Worm (Caenorhabditis elegans) whole organism, L1 larva: ENCODE results near the gene C09F5.1.
A peak's percentile ranks its signal among the peaks of the same experiment; 100 is the strongest.

Source experiments
- C04F5.9 ChIP-seq: sonication (generic microtip); optimal IDR thresholded peaks from 2 replicates; lab custom pipeline; 2016; ENCODE audit warnings: missing genetic modification characterization, missing compliant biosample characterization
- C16A3.4 ChIP-seq: fragments of 150-350 bp; optimal IDR thresholded peaks from 2 replicates; lab custom pipeline; 2014; ENCODE audit warnings: missing biosample characterization, missing genetic modification characterization
- C34B4.2 ChIP-seq: sonication (generic microtip); optimal IDR thresholded peaks from 2 replicates; lab custom pipeline; 2017; ENCODE audit warnings: mild to moderate bottlenecking, missing genetic modification characterization, missing compliant biosample characterization
- F16B12.6 ChIP-seq: fragments of 150-350 bp; optimal IDR thresholded peaks from 2 replicates; lab custom pipeline; 2014; ENCODE audit warnings: missing biosample characterization, missing genetic modification characterization
- aly-2 ChIP-seq: fragments of 150-350 bp; optimal IDR thresholded peaks from 2 replicates; lab custom pipeline; 2014; ENCODE audit warnings: missing biosample characterization, missing genetic modification characterization
- ama-1 ChIP-seq: fragments of 150-350 bp; optimal IDR thresholded peaks from 2 replicates; lab custom pipeline; 2014
- ceh-8 ChIP-seq: fragments of 200-800 bp; sonication (Bioruptor generic); optimal IDR thresholded peaks from 2 replicates; lab custom pipeline; 2018; ENCODE audit warnings: mild to moderate bottlenecking, missing genetic modification characterization, moderate library complexity, missing compliant biosample characterization
- ceh-88 ChIP-seq: fragments of 200-800 bp; sonication (Bioruptor generic); IDR thresholded peaks from 2 replicates; pipeline ENCODE4 v1.3.6; 2022; ENCODE audit warnings: missing genetic modification characterization, missing compliant biosample characterization
- ces-1 ChIP-seq: fragments of 150-350 bp; optimal IDR thresholded peaks from 2 replicates; lab custom pipeline; 2014; ENCODE audit warnings: missing biosample characterization, missing genetic modification reagents, missing genetic modification characterization
- dpl-1 ChIP-seq, 3 experiments: fragments of 150-350 bp in 2 of 3; sonication (generic microtip) in 1 of 3; optimal IDR thresholded peaks; 2 replicates each; lab custom pipeline; 2014 to 2017; ENCODE audit warnings: missing biosample characterization in 3 of 3, missing genetic modification characterization in 3 of 3, missing genetic modification reagents in 3 of 3
- dsc-1 ChIP-seq: sonication (generic microtip); optimal IDR thresholded peaks from 2 replicates; lab custom pipeline; 2016; ENCODE audit warnings: mild to moderate bottlenecking, missing genetic modification characterization, missing compliant biosample characterization
- efl-3 ChIP-seq: fragments of 200-800 bp; sonication (Bioruptor generic); optimal IDR thresholded peaks from 2 replicates; lab custom pipeline; 2018; ENCODE audit warnings: mild to moderate bottlenecking, missing genetic modification characterization, missing compliant biosample characterization
- egl-13 ChIP-seq: sonication (generic microtip); optimal IDR thresholded peaks from 2 replicates; lab custom pipeline; 2016; ENCODE audit warnings: missing genotype, missing genetic modification reagents, missing genetic modification characterization, missing compliant biosample characterization
- elt-3 ChIP-seq, 6 experiments: fragments of 150-350 bp in 1 of 6; sonication (generic microtip); optimal IDR thresholded peaks; 2 replicates each; lab custom pipeline; 2017 to 2018; ENCODE audit warnings: missing biosample characterization in 6 of 6, missing genetic modification characterization in 6 of 6, inconsistent platforms in 1 of 6
- ets-5 ChIP-seq: fragments of 200-800 bp; sonication (Bioruptor generic); IDR thresholded peaks from 2 replicates; pipeline ENCODE4 v1.3.6; 2022; ENCODE audit warnings: missing genetic modification characterization, missing compliant biosample characterization
- fkh-10 ChIP-seq: sonication (generic microtip); optimal IDR thresholded peaks from 2 replicates; lab custom pipeline; 2017; ENCODE audit warnings: missing biosample characterization, missing genetic modification reagents, missing genetic modification characterization
- fkh-4 ChIP-seq: sonication (generic microtip); optimal IDR thresholded peaks from 2 replicates; lab custom pipeline; 2016; ENCODE audit warnings: missing compliant biosample characterization, missing genetic modification characterization, borderline replicate concordance
- fos-1 ChIP-seq: fragments of 150-350 bp; optimal IDR thresholded peaks from 2 replicates; lab custom pipeline; 2014; ENCODE audit warnings: missing biosample characterization, missing genetic modification characterization
- grh-1 ChIP-seq: fragments of 200-800 bp; sonication (Bioruptor generic); IDR thresholded peaks from 2 replicates; pipeline ENCODE4 v1.3.6; 2022; ENCODE audit warnings: missing genetic modification reagents, missing genetic modification characterization, missing compliant biosample characterization
- irx-1 ChIP-seq: sonication (generic microtip); optimal IDR thresholded peaks from 2 replicates; lab custom pipeline; 2016; ENCODE audit warnings: missing genetic modification characterization, missing compliant biosample characterization
- isw-1 ChIP-seq: fragments of 200-800 bp; sonication (Bioruptor generic); IDR thresholded peaks from 2 replicates; pipeline ENCODE4 v1.3.6; 2022; ENCODE audit warnings: missing genetic modification characterization, missing compliant biosample characterization
- lin-13 ChIP-seq: fragments of 150-350 bp; optimal IDR thresholded peaks from 2 replicates; lab custom pipeline; 2014; ENCODE audit warnings: missing biosample characterization, missing genetic modification reagents, missing genetic modification characterization
- lin-15B ChIP-seq: fragments of 150-350 bp; sonication (generic microtip); optimal IDR thresholded peaks from 3 replicates; lab custom pipeline; 2014; ENCODE audit warnings: missing biosample characterization, missing genetic modification characterization
- lin-35 ChIP-seq, 2 experiments: fragments of 150-350 bp; optimal IDR thresholded peaks; 2 replicates each; lab custom pipeline; 2014; ENCODE audit warnings: missing biosample characterization in 2 of 2, missing genetic modification characterization in 2 of 2, missing genetic modification reagents in 2 of 2
- lin-39 ChIP-seq: fragments of 150-350 bp; optimal IDR thresholded peaks from 2 replicates; lab custom pipeline; 2014; ENCODE audit warnings: missing biosample characterization, missing genetic modification reagents, missing genetic modification characterization
- lir-3 ChIP-seq: sonication (generic microtip); optimal IDR thresholded peaks from 2 replicates; lab custom pipeline; 2016; ENCODE audit warnings: mild to moderate bottlenecking, missing genetic modification characterization, moderate library complexity, missing compliant biosample characterization; ENCODE audit not compliant: poor library complexity
- mab-9 ChIP-seq: fragments of 200-800 bp; sonication (Bioruptor generic); IDR thresholded peaks from 2 replicates; pipeline ENCODE4 v1.3.6; 2022; ENCODE audit warnings: missing genetic modification reagents, missing genetic modification characterization, missing compliant biosample characterization
- mef-2 ChIP-seq: fragments of 150-350 bp; optimal IDR thresholded peaks from 2 replicates; lab custom pipeline; 2014; ENCODE audit warnings: missing biosample characterization, missing genetic modification characterization
- nhr-12 ChIP-seq: sonication (generic microtip); optimal IDR thresholded peaks from 2 replicates; lab custom pipeline; 2017; ENCODE audit warnings: missing biosample characterization, missing genetic modification characterization
- nhr-19 ChIP-seq: fragments of 200-800 bp; sonication (Bioruptor generic); conservative IDR thresholded peaks from 2 replicates; pipeline ENCODE4 v1.3.6; 2022; ENCODE audit warnings: missing genetic modification characterization, missing compliant biosample characterization
- nhr-237 ChIP-seq: fragments of 150-350 bp; optimal IDR thresholded peaks from 2 replicates; lab custom pipeline; 2014; ENCODE audit warnings: missing biosample characterization, missing genetic modification characterization
- nhr-76 ChIP-seq: sonication (generic microtip); optimal IDR thresholded peaks from 2 replicates; lab custom pipeline; 2017; ENCODE audit warnings: missing biosample characterization, missing genetic modification characterization
- nhr-90 ChIP-seq: sonication (generic microtip); optimal IDR thresholded peaks from 2 replicates; lab custom pipeline; 2016; ENCODE audit warnings: mild to moderate bottlenecking, missing genetic modification characterization, missing compliant biosample characterization; ENCODE audit not compliant: poor library complexity
- rnt-1 ChIP-seq: sonication (generic microtip); optimal IDR thresholded peaks from 2 replicates; lab custom pipeline; 2016; ENCODE audit warnings: mild to moderate bottlenecking, missing genetic modification characterization, moderate library complexity, missing compliant biosample characterization
- skn-1 ChIP-seq: fragments of 150-350 bp; optimal IDR thresholded peaks from 2 replicates; lab custom pipeline; 2014; ENCODE audit warnings: missing biosample characterization, missing genetic modification characterization
- swsn-7 ChIP-seq: sonication (generic microtip); optimal IDR thresholded peaks from 2 replicates; lab custom pipeline; 2016; ENCODE audit warnings: missing genetic modification characterization, missing compliant biosample characterization
- tbx-2 ChIP-seq: sonication (generic microtip); optimal IDR thresholded peaks from 2 replicates; lab custom pipeline; 2016; ENCODE audit warnings: missing genetic modification characterization, missing compliant biosample characterization
- unc-30 ChIP-seq: sonication (generic microtip); optimal IDR thresholded peaks from 2 replicates; lab custom pipeline; 2017; ENCODE audit warnings: missing biosample characterization, missing genetic modification characterization
- unc-86 ChIP-seq: sonication (generic microtip); optimal IDR thresholded peaks from 2 replicates; lab custom pipeline; 2016; ENCODE audit warnings: missing genetic modification characterization, missing compliant biosample characterization
- xbp-1 ChIP-seq: sonication (generic microtip); optimal IDR thresholded peaks from 2 replicates; lab custom pipeline; 2016; ENCODE audit warnings: missing genetic modification characterization, missing compliant biosample characterization

Gene C09F5.1

DNA sequence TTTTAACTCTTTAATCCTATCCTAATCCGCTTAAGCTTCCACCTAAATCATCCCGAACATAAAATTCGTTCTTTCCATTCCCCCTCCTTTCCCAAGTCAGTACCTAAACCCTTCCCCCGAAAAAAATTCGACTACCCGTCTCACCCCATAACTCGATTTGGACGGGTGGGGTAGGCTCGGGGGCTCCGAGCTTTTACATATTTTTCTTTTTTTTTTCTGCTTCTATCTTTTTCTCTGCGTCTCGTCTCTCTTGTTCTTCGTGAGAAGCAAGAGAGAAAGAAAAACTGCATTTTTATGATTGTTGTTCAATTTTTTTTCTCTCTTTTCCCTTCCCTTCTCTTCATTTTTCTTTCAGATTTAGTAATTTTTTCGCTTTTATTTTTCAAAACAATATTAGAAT is 16.9 kb downstream of the C09F5.1 start (continued):
- TF ChIP-seq elt-3 (tag; optimal IDR thresholded peaks at IDR 0.05; lab: Kevin White, UChicago) (no peak), grh-1 (GFP tag; lab: Robert Waterston, UW) (no peak), tbx-2 (tag; lab: Kevin White, UChicago) (no peak), unc-30 (tag; lab: Kevin White, UChicago) (no peak), xbp-1 (no peak), nhr-12 (tag; lab: Kevin White, UChicago) (no peak), fkh-10 (GFP tag; lab: Kevin White, UChicago) (peak; percentile 47), nhr-90 (no peak), irx-1 (no peak), F16B12.6 (tag; lab: Kevin White, UChicago) (no peak), fos-1 (tag; lab: Kevin White, UChicago) (no peak), lir-3 (tag; lab: Kevin White, UChicago) (no peak), mab-9 (no peak), unc-86 (tag; lab: Kevin White, UChicago) (no peak), nhr-237 (tag; lab: Kevin White, UChicago) (no peak), fkh-4 (tag; lab: Kevin White, UChicago) (no peak), mef-2 (tag; lab: Kevin White, UChicago) (no peak), lin-15B (no peak), ets-5 (GFP tag; lab: Robert Waterston, UW) (no peak), dpl-1 (GFP tag; optimal IDR thresholded peaks at IDR 0.05; lab: Kevin White, UChicago) (peak in 1 of 3 experiments; percentile 9), ceh-88 (GFP tag; lab: Robert Waterston, UW) (no peak), swsn-7 (tag; lab: Kevin White, UChicago) (no peak), ama-1 (lab: Kevin White, UChicago) (no peak), efl-3 (GFP tag; lab: Kevin White, UChicago) (no peak), lin-13 (GFP tag; lab: Kevin White, UChicago) (no peak), C34B4.2 (tag; lab: Kevin White, UChicago) (no peak), rnt-1 (tag; lab: Kevin White, UChicago) (no peak), ces-1 (GFP tag; lab: Kevin White, UChicago) (peak; percentile 82), C04F5.9 (no peak), nhr-76 (no peak), aly-2 (tag; lab: Kevin White, UChicago) (no peak), ceh-8 (no peak), lin-39 (no peak), C16A3.4 (no peak), egl-13 (no peak), lin-35 (GFP tag; optimal IDR thresholded peaks at IDR 0.05; lab: Kevin White, UChicago) (no peak), nhr-19 (GFP tag; lab: Robert Waterston, UW) (no peak), skn-1 (tag; lab: Kevin White, UChicago) (no peak)

DNA sequence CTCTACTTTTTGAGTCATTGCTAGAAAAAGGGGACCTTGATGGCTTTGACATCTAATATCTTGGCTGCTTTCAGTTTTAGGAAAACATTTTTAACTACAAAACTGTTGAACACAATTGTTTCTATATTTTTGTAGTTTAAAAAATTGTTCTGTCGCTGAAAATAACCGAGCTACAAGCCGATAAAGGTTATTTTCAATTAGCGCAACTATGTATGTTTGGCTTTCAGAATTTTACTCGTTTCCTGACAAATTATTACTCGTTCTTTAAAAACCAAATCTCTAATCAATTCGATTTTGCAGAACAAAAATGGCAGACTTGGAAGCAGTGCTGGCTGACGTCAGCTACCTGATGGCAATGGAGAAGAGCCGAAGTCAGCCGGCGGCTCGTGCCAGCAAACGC is 17.3 kb downstream of the C09F5.1 start, which contains the start of gene grk-2:
Gene grk-2, plus strand, starts transcription at position 301 of the 400 bp plus-strand sequence.
- TF ChIP-seq swsn-7 (tag; lab: Kevin White, UChicago) (no peak), dsc-1 (tag; lab: Kevin White, UChicago) (no peak), tbx-2 (tag; lab: Kevin White, UChicago) (no peak), elt-3 (tag; optimal IDR thresholded peaks at IDR 0.05; lab: Kevin White, UChicago) (no peak)

DNA sequence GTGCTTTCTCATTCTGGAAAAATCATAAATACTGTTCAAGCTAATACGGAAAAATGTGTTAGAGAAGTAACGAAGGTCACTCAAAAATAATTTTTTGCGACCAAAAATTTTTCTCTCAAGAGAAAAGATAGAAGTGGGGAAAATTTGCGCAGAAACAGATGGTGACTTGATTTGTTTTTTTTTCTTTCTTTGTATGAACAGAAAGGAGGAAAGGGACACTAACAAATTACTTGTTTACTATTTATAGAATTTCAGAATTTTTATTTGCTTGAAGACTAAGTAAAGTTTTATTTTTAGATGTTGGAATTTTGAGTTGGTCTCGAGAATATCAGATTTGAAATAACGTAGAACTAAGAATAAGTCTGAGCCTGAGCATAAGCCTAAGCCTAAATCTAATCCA is 24.8 kb downstream of the C09F5.1 start, which contains the start of gene W02B3.4:
Gene W02B3.4, minus strand, starts transcription at position 101 of the 400 bp plus-strand sequence.
- no peak for TF ChIP-seq isw-1 (GFP tag; lab: Robert Waterston, UW)
- TF ChIP-seq dsc-1 (tag; lab: Kevin White, UChicago) = peak; percentile 33
- TF ChIP-seq, all 84 proteins: peak for 1
